Fruit fly (Drosophila melanogaster) whole organism, embryonic: Measurements from ENCODE around the gene CG7810.
A peak's percentile ranks its signal among the peaks of the same experiment; 100 is the strongest.

Source experiments
- Atf-2 ChIP-seq: fragments of 200-800 bp; sonication (Bioruptor generic); optimal IDR thresholded peaks from 2 replicates; lab custom pipeline; 2016; ENCODE audit warnings: missing biosample characterization, missing genetic modification characterization
- Awh ChIP-seq: fragments of 200-800 bp; sonication (Bioruptor generic); IDR thresholded peaks from 2 replicates; pipeline ENCODE4, ENCODE4 v1.3.6; 2022; ENCODE audit warnings: missing biosample characterization, missing genetic modification characterization
- CG11085 ChIP-seq: fragments of 200-800 bp; sonication (Bioruptor generic); IDR thresholded peaks from 2 replicates; pipeline ENCODE4 v1.3.6; 2022; ENCODE audit warnings: missing biosample characterization, missing genetic modification characterization
- CG11247 ChIP-seq: fragments of 200-800 bp; sonication (Bioruptor generic); IDR thresholded peaks from 2 replicates; pipeline ENCODE4 v1.3.6; 2022; ENCODE audit warnings: missing biosample characterization, missing genetic modification characterization
- CG11398 ChIP-seq: fragments of 200-800 bp; sonication (Bioruptor generic); optimal IDR thresholded peaks from 2 replicates; lab custom pipeline; 2016; ENCODE audit warnings: missing biosample characterization, missing genetic modification characterization
- CG1233 ChIP-seq: fragments of 200-800 bp; sonication (Bioruptor generic); optimal IDR thresholded peaks from 4 replicates; lab custom pipeline; 2018; ENCODE audit warnings: missing biosample characterization, mild to moderate bottlenecking, missing genetic modification characterization
- CG12942 ChIP-seq: fragments of 200-800 bp; sonication (Bioruptor generic); optimal IDR thresholded peaks from 3 replicates; lab custom pipeline; 2016; ENCODE audit warnings: missing biosample characterization, missing genetic modification characterization
- CG17568 ChIP-seq: fragments of 200-800 bp; sonication (Bioruptor generic); optimal IDR thresholded peaks from 2 replicates; lab custom pipeline; 2018; ENCODE audit warnings: missing biosample characterization, mild to moderate bottlenecking, missing genetic modification characterization, moderate library complexity
- CG17829 ChIP-seq: fragments of 200-800 bp; optimal IDR thresholded peaks from 2 replicates; lab custom pipeline; 2019; ENCODE audit warnings: missing biosample characterization, mild to moderate bottlenecking, missing genetic modification characterization, moderate library complexity
- CG18476 ChIP-seq: fragments of 200-800 bp; sonication (Bioruptor generic); optimal IDR thresholded peaks from 2 replicates; lab custom pipeline; 2016; ENCODE audit warnings: missing biosample characterization, mild to moderate bottlenecking, missing genetic modification characterization
- CG2129 ChIP-seq: fragments of 200-800 bp; sonication (Bioruptor generic); IDR thresholded peaks from 2 replicates; pipeline ENCODE4 v1.3.6; 2022; ENCODE audit warnings: missing biosample characterization, missing genetic modification characterization; ENCODE audit not compliant: partially characterized antibody
- CG33213 ChIP-seq: fragments of 200-800 bp; sonication (Bioruptor generic); optimal IDR thresholded peaks from 3 replicates; lab custom pipeline; 2016; ENCODE audit warnings: missing biosample characterization, missing genetic modification characterization
- CG4617 ChIP-seq: fragments of 200-800 bp; sonication (Bioruptor generic); optimal IDR thresholded peaks from 3 replicates; lab custom pipeline; 2016; ENCODE audit warnings: missing biosample characterization, missing genetic modification characterization, borderline replicate concordance
- CG4707 ChIP-seq: fragments of 200-800 bp; sonication (Bioruptor generic); optimal IDR thresholded peaks from 2 replicates; lab custom pipeline; 2018; ENCODE audit warnings: missing biosample characterization, mild to moderate bottlenecking, missing genetic modification characterization, moderate library complexity
- CG4730 ChIP-seq: fragments of 200-800 bp; sonication (Bioruptor generic); IDR thresholded peaks from 2 replicates; pipeline ENCODE4 v1.3.6; 2022; ENCODE audit warnings: missing biosample characterization, missing genetic modification characterization
- CG7271 ChIP-seq: fragments of 200-800 bp; sonication (Bioruptor generic); optimal IDR thresholded peaks from 2 replicates; lab custom pipeline; 2018; ENCODE audit warnings: missing biosample characterization, mild to moderate bottlenecking, missing genetic modification characterization, moderate library complexity
- CG8944 ChIP-seq: fragments of 200-800 bp; sonication (Bioruptor generic); optimal IDR thresholded peaks from 3 replicates; lab custom pipeline; 2016; ENCODE audit warnings: missing biosample characterization, missing genetic modification characterization
- Chrac-16 ChIP-seq: fragments of 200-800 bp; sonication (Bioruptor generic); optimal IDR thresholded peaks from 3 replicates; lab custom pipeline; 2016; ENCODE audit warnings: missing biosample characterization, missing genetic modification characterization
- CoRest ChIP-seq: fragments of 200-800 bp; sonication (Bioruptor generic); optimal IDR thresholded peaks from 3 replicates; lab custom pipeline; 2018; ENCODE audit warnings: missing biosample characterization, mild to moderate bottlenecking, missing genetic modification characterization, moderate library complexity
- Dp ChIP-seq: fragments of 200-800 bp; sonication (Bioruptor generic); optimal IDR thresholded peaks from 2 replicates; lab custom pipeline; 2018; ENCODE audit warnings: missing biosample characterization, mild to moderate bottlenecking, missing genetic modification characterization, moderate library complexity
- Drgx ChIP-seq: fragments of 200-800 bp; sonication (Bioruptor generic); IDR thresholded peaks from 2 replicates; pipeline ENCODE4 v1.3.6; 2022; ENCODE audit warnings: missing biosample characterization, missing genetic modification characterization
- Gsc ChIP-seq: fragments of 200-800 bp; sonication (Bioruptor generic); IDR thresholded peaks from 2 replicates; pipeline ENCODE4 v1.3.6; 2022; ENCODE audit warnings: missing biosample characterization, missing genetic modification characterization
- Gug ChIP-seq: fragments of 200-800 bp; sonication (Bioruptor generic); IDR thresholded peaks from 4 replicates; pipeline ENCODE4 v1.3.6; 2022; ENCODE audit warnings: missing biosample characterization, missing genetic modification characterization
- H15 ChIP-seq: fragments of 200-800 bp; sonication (Bioruptor generic); IDR thresholded peaks from 3 replicates; pipeline ENCODE4 v1.3.6; 2022; ENCODE audit warnings: missing biosample characterization, missing genetic modification characterization
- Ravus ChIP-seq: fragments of 200-800 bp; sonication (Bioruptor generic); IDR thresholded peaks from 2 replicates; pipeline ENCODE4 v1.3.6; 2022; ENCODE audit warnings: missing biosample characterization, missing genetic modification characterization
- Six4 ChIP-seq: fragments of 200-800 bp; sonication (Bioruptor generic); optimal IDR thresholded peaks from 2 replicates; lab custom pipeline; 2016; ENCODE audit warnings: missing biosample characterization, missing genetic modification characterization
- Sry-δ ChIP-seq: fragments of 200-800 bp; sonication (Bioruptor generic); optimal IDR thresholded peaks from 2 replicates; lab custom pipeline; 2016; ENCODE audit warnings: missing biosample characterization, missing genetic modification characterization
- Ssrp ChIP-seq: fragments of 200-800 bp; sonication (Bioruptor generic); optimal IDR thresholded peaks from 2 replicates; lab custom pipeline; 2018; ENCODE audit warnings: missing biosample characterization, mild to moderate bottlenecking, missing genetic modification characterization, moderate library complexity
- Xbp1 ChIP-seq: fragments of 200-800 bp; sonication (Bioruptor generic); optimal IDR thresholded peaks from 3 replicates; lab custom pipeline; 2016; ENCODE audit warnings: missing biosample characterization, mild to moderate bottlenecking, missing genetic modification characterization
- ab ChIP-seq: fragments of 200-800 bp; sonication (Bioruptor generic); optimal IDR thresholded peaks from 2 replicates; lab custom pipeline; 2016; ENCODE audit warnings: missing biosample characterization, missing genetic modification characterization
- ac ChIP-seq: fragments of 200-800 bp; sonication (Bioruptor generic); optimal IDR thresholded peaks from 3 replicates; lab custom pipeline; 2017; ENCODE audit warnings: missing biosample characterization, mild to moderate bottlenecking, missing genetic modification characterization
- ap ChIP-seq: fragments of 200-800 bp; sonication (Bioruptor generic); IDR thresholded peaks from 2 replicates; pipeline ENCODE4 v1.3.6; 2022; ENCODE audit warnings: missing biosample characterization, missing genetic modification characterization
- bsh ChIP-seq, 2 experiments: fragments of 200-800 bp; sonication (Bioruptor generic); optimal IDR thresholded peaks; 2 replicates each; lab custom pipeline; 2017 to 2018; ENCODE audit warnings: mild to moderate bottlenecking in 2 of 2, missing biosample characterization in 2 of 2, missing genetic modification characterization in 2 of 2, moderate library complexity in 1 of 2
- chif ChIP-seq, 2 experiments: fragments of 200-800 bp; sonication (Bioruptor generic); optimal IDR thresholded peaks; 3 replicates each; lab custom pipeline; 2016; ENCODE audit warnings: missing biosample characterization in 2 of 2, missing genetic modification characterization in 2 of 2
- ci ChIP-seq: fragments of 200-800 bp; sonication (Bioruptor generic); IDR thresholded peaks from 3 replicates; pipeline ENCODE4 v1.3.6; 2022; ENCODE audit warnings: missing biosample characterization, missing genetic modification characterization
- crol ChIP-seq: fragments of 200-800 bp; sonication (Bioruptor generic); IDR thresholded peaks from 2 replicates; pipeline ENCODE4 v1.3.6; 2022; ENCODE audit warnings: missing biosample characterization, missing genetic modification characterization
- da ChIP-seq: fragments of 200-800 bp; sonication (Bioruptor generic); optimal IDR thresholded peaks from 2 replicates; lab custom pipeline; 2016; ENCODE audit warnings: missing biosample characterization, missing genetic modification characterization
- danr ChIP-seq: fragments of 200-800 bp; sonication (Bioruptor generic); IDR thresholded peaks from 2 replicates; pipeline ENCODE4 v1.3.6; 2022; ENCODE audit warnings: missing biosample characterization, missing genetic modification characterization
- fd3F ChIP-seq: fragments of 200-800 bp; sonication (Bioruptor generic); optimal IDR thresholded peaks from 2 replicates; lab custom pipeline; 2018; ENCODE audit warnings: missing biosample characterization, mild to moderate bottlenecking, missing genetic modification characterization, moderate library complexity
- hth ChIP-seq: fragments of >200 bp; optimal IDR thresholded peaks from 2 replicates; lab custom pipeline; 2017; ENCODE audit warnings: inconsistent platforms
- onecut ChIP-seq: fragments of 200-800 bp; sonication (Bioruptor generic); IDR thresholded peaks from 2 replicates; pipeline ENCODE4 v1.3.6; 2022; ENCODE audit warnings: missing biosample characterization, missing genetic modification characterization
- org-1 ChIP-seq: fragments of 200-800 bp; sonication (Bioruptor generic); optimal IDR thresholded peaks from 2 replicates; lab custom pipeline; 2017; ENCODE audit warnings: missing biosample characterization, missing genetic modification characterization
- so ChIP-seq: fragments of 200-800 bp; sonication (Bioruptor generic); IDR thresholded peaks from 3 replicates; pipeline ENCODE4 v1.3.6; 2022; ENCODE audit warnings: missing biosample characterization, missing genetic modification characterization
- sqz ChIP-seq: fragments of 200-800 bp; sonication (Bioruptor generic); optimal IDR thresholded peaks from 3 replicates; lab custom pipeline; 2018; ENCODE audit warnings: missing biosample characterization, mild to moderate bottlenecking, missing genetic modification characterization
- tin ChIP-seq: fragments of 200-800 bp; sonication (Bioruptor generic); optimal IDR thresholded peaks from 3 replicates; lab custom pipeline; 2016; ENCODE audit warnings: missing biosample characterization, missing genetic modification characterization
- ttk ChIP-seq: fragments of 200-800 bp; sonication (Bioruptor generic); IDR thresholded peaks from 2 replicates; pipeline ENCODE4 v2.1.2; 2022; ENCODE audit warnings: missing biosample characterization, missing genetic modification characterization
- twi ChIP-seq: fragments of 200-800 bp; optimal IDR thresholded peaks from 2 replicates; lab custom pipeline; 2019; ENCODE audit warnings: missing biosample characterization, mild to moderate bottlenecking, missing genetic modification characterization, moderate library complexity
- tx ChIP-seq: fragments of 200-800 bp; sonication (Bioruptor generic); optimal IDR thresholded peaks from 2 replicates; lab custom pipeline; 2016; ENCODE audit warnings: missing biosample characterization, missing genetic modification characterization
- zen2 ChIP-seq: fragments of 200-800 bp; sonication (Bioruptor generic); IDR thresholded peaks from 3 replicates; pipeline ENCODE4 v1.3.6; 2022; ENCODE audit warnings: missing biosample characterization, missing genetic modification characterization; ENCODE audit not compliant: partially characterized antibody
- zfh1 ChIP-seq: fragments of 200-800 bp; sonication (Bioruptor generic); IDR thresholded peaks from 3 replicates; pipeline ENCODE4 v1.3.6; 2022; ENCODE audit warnings: missing biosample characterization, missing genetic modification characterization

Gene CG7810

dm6 chr2L:8292159-8292887 lies 18.7 kb downstream of the CG7810 start (continued):
- TF ChIP-seq CG7271 (tag; lab: Kevin White, UChicago) = peak; percentile 80
- peak; percentile 93 for TF ChIP-seq Chrac-16
- TF ChIP-seq CG18476 = peak; percentile 94
- peak; percentile 83 for TF ChIP-seq CG33213 (GFP tag; lab: Kevin White, UChicago)
- peak; percentile 10 for TF ChIP-seq Dp (GFP tag; lab: Kevin White, UChicago)
- peak; percentile 94 for TF ChIP-seq CG1233 (GFP tag; lab: Kevin White, UChicago)
- peak; percentile 95 for TF ChIP-seq ap (GFP tag; lab: Robert Waterston, UW)
- peak; percentile 95 for TF ChIP-seq CG11085 (GFP tag; lab: Robert Waterston, UW)
- peak; percentile 94 for TF ChIP-seq Xbp1
- TF ChIP-seq tx (GFP tag; lab: Kevin White, UChicago) = peak; percentile 91
- TF ChIP-seq CG11247 (GFP tag; lab: Robert Waterston, UW) = peak; percentile 97
- TF ChIP-seq CG4617 (GFP tag; lab: Kevin White, UChicago) = peak; percentile 80
- TF ChIP-seq onecut (GFP tag; lab: Robert Waterston, UW) = peak; percentile 95
- no peak for TF ChIP-seq zen2 (GFP tag; lab: Robert Waterston, UW)
- TF ChIP-seq ac (GFP tag; lab: Kevin White, UChicago) = peak; percentile 48
- peak; percentile 68 for TF ChIP-seq ab (GFP tag; lab: Kevin White, UChicago)
- TF ChIP-seq org-1 (GFP tag; lab: Kevin White, UChicago) = peak; percentile 95
- peak; percentile 98 for TF ChIP-seq Awh (GFP tag; lab: Robert Waterston, UW)
- TF ChIP-seq Gsc = no peak; the same call in 1 of the 2 replicates
- peak; percentile 87 for TF ChIP-seq CG12942 (GFP tag; lab: Kevin White, UChicago)
- peak; percentile 95 for TF ChIP-seq fd3F (GFP tag; lab: Kevin White, UChicago)
- TF ChIP-seq CG2129 (GFP tag; lab: Robert Waterston, UW) = no peak
- TF ChIP-seq Ssrp (tag; lab: Kevin White, UChicago) = peak; percentile 93
- peak; percentile 81 for TF ChIP-seq Atf-2 (GFP tag; lab: Kevin White, UChicago)
- peak; percentile 95 for TF ChIP-seq ttk (GFP tag; lab: Robert Waterston, UW)
- peak; percentile 93 for TF ChIP-seq twi (tag; lab: Kevin White, UChicago)
- TF ChIP-seq bsh (GFP tag; optimal IDR thresholded peaks at IDR 0.05; lab: Kevin White, UChicago) = peak in 1 of 2 experiments; percentile 97
- TF ChIP-seq Drgx (GFP tag; lab: Robert Waterston, UW) = peak; percentile 91
- peak; percentile 99 for TF ChIP-seq ci
- peak; percentile 89 for TF ChIP-seq CG8944
- TF ChIP-seq tin (GFP tag; lab: Kevin White, UChicago) = peak; percentile 95
- TF ChIP-seq da = peak; percentile 81
- TF ChIP-seq Gug (GFP tag; lab: Robert Waterston, UW) = peak; percentile 91
- peak; percentile 91 for TF ChIP-seq CG11398 (GFP tag; lab: Kevin White, UChicago)
- no peak for TF ChIP-seq hth (lab: Kevin White, UChicago)
- peak; percentile 91 to 96 for TF ChIP-seq chif (GFP tag; optimal IDR thresholded peaks at IDR 0.05; lab: Kevin White, UChicago)
- peak; percentile 91 for TF ChIP-seq CG17568
- TF ChIP-seq sqz = peak; percentile 96
- TF ChIP-seq Ravus = peak; percentile 88
- TF ChIP-seq CG4730 = peak; percentile 96
- TF ChIP-seq CoRest (tag; lab: Kevin White, UChicago) = peak; percentile 98
- peak; percentile 95 for TF ChIP-seq danr
- peak; percentile 97 for TF ChIP-seq zfh1
- peak; percentile 95 for TF ChIP-seq Six4
- peak; percentile 48 for TF ChIP-seq Sry-δ
- peak; percentile 84 for TF ChIP-seq crol
- peak; percentile 86 for TF ChIP-seq CG4707 (GFP tag; lab: Kevin White, UChicago)
- TF ChIP-seq H15 = peak; percentile 96
- TF ChIP-seq so (GFP tag; lab: Robert Waterston, UW) = peak; percentile 98
- peak; percentile 98 for TF ChIP-seq CG17829 (tag; lab: Kevin White, UChicago)
